Worm (Caenorhabditis elegans): Measurements from ENCODE around the gene K12B6.4.

- TF ChIP-seq lsy-2 (tag; optimal IDR thresholded peaks at IDR 0.05) (no peak), aly-2 (tag; optimal IDR thresholded peaks at IDR 0.05) (no peak), nhr-102 (tag; optimal IDR thresholded peaks at IDR 0.05) (no peak), jun-1 (tag; optimal IDR thresholded peaks at IDR 0.05) (no peak), dmd-6 (GFP tag; IDR thresholded peaks at IDR 0.05) (peak; percentile 18; the same call in 1 of the 2 replicates), daf-19 (GFP tag; conservative IDR thresholded peaks at IDR 0.05) (no peak), nhr-77 (tag; optimal IDR thresholded peaks at IDR 0.05) (no peak), zip-11 (GFP tag; IDR thresholded peaks at IDR 0.05) (no peak), ceh-28 (tag; optimal IDR thresholded peaks at IDR 0.05) (no peak), mdl-1 (tag; optimal IDR thresholded peaks at IDR 0.05) (no peak), zag-1 (tag; optimal IDR thresholded peaks at IDR 0.05) (no peak)
These were observed 41.8 kb upstream of the K12B6.4 start for ce11 chrV:6322749-6323367.
